ENCODE assay signal across 4 worm cellular contexts in the genomic region with DNA sequence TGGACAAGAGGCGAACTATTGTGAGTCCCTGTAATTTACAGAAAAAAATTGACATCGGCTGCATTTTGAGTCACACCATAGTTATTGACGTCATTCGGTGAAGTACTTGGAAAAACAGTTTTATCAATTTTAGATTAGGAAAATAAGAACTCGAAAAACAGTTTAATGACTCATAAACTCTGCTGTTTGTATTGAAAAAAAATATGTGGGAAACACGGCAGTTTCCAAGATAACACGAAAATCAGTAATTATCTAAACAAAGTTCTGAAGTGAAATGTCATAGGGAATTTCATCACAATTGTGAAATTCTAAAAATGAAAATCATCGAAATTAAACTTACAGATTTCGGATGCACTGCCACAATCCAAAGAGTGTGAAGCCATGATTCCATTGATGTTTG.
A peak's percentile ranks its signal among the peaks of the same experiment; 100 is the strongest.
TF ChIP-seq lines count a peak whose summit lies in the region.

No protein-coding gene starts in this region.

TF ChIP-seq in whole organism, L2 larva, 48 proteins besides CTCF, POLR2A, EP300 and RAD21:
- TF ChIP-seq fos-1 (tag; optimal IDR thresholded peaks at IDR 0.05; lab: Kevin White, UChicago), result peak; percentile 13
- no peak for TF ChIP-seq mab-5 (tag; optimal IDR thresholded peaks at IDR 0.05; lab: Kevin White, UChicago)

TF ChIP-seq in whole organism, L3 larva, 47 proteins besides CTCF, POLR2A, EP300 and RAD21:
- TF ChIP-seq pha-4 (tag; optimal IDR thresholded peaks at IDR 0.05; lab: Kevin White, UChicago) (peak; percentile 8), elt-2 (tag; optimal IDR thresholded peaks at IDR 0.05; lab: Kevin White, UChicago) (peak; percentile 51), pqm-1 (tag; optimal IDR thresholded peaks at IDR 0.05; lab: Kevin White, UChicago) (peak; percentile 21), unc-62 (GFP tag; optimal IDR thresholded peaks at IDR 0.05; lab: Kevin White, UChicago) (no peak)

TF ChIP-seq in whole organism, L4 larva, 104 proteins besides CTCF, POLR2A, EP300 and RAD21:
- TF ChIP-seq dve-1 (tag; optimal IDR thresholded peaks at IDR 0.05; lab: Kevin White, UChicago; ENCODE audit: insufficient read depth) (peak; percentile 34), nhr-76 (tag; optimal IDR thresholded peaks at IDR 0.05; lab: Kevin White, UChicago) (no peak), pqm-1 (tag; optimal IDR thresholded peaks at IDR 0.05; lab: Kevin White, UChicago) (no peak), snpc-4 (tag; optimal IDR thresholded peaks at IDR 0.05; lab: Kevin White, UChicago) (no peak), daf-16 (GFP tag; optimal IDR thresholded peaks at IDR 0.05; lab: Kevin White, UChicago) (no peak), daf-16 (tag; optimal IDR thresholded peaks at IDR 0.05; lab: Kevin White, UChicago) (peak; percentile 97), nhr-48 (tag; optimal IDR thresholded peaks at IDR 0.05; lab: Kevin White, UChicago) (no peak), hlh-11 (tag; optimal IDR thresholded peaks at IDR 0.05; lab: Kevin White, UChicago) (peak; percentile 35), aly-2 (tag; optimal IDR thresholded peaks at IDR 0.05; lab: Kevin White, UChicago) (no peak), lin-39 (tag; optimal IDR thresholded peaks at IDR 0.05; lab: Kevin White, UChicago) (no peak), nhr-10 (tag; optimal IDR thresholded peaks at IDR 0.05; lab: Kevin White, UChicago) (no peak), vab-7 (GFP tag; IDR thresholded peaks at IDR 0.05; lab: Robert Waterston, UW) (no peak), nhr-77 (tag; optimal IDR thresholded peaks at IDR 0.05; lab: Kevin White, UChicago) (peak; percentile 20), ceh-44 (GFP tag; IDR thresholded peaks at IDR 0.05; lab: Robert Waterston, UW) (no peak), ceh-32 (tag; optimal IDR thresholded peaks at IDR 0.05; lab: Kevin White, UChicago; ENCODE audit: poor library complexity) (no peak), mxl-2 (GFP tag; conservative IDR thresholded peaks at IDR 0.05; lab: Robert Waterston, UW) (no peak), mdl-1 (tag; optimal IDR thresholded peaks at IDR 0.05; lab: Kevin White, UChicago) (peak in 1 of 2 experiments; percentile 11), dmd-6 (GFP tag; IDR thresholded peaks at IDR 0.05; lab: Robert Waterston, UW) (peak; percentile 12; the same call in 1 of the 2 replicates), nhr-28 (tag; optimal IDR thresholded peaks at IDR 0.05; lab: Kevin White, UChicago) (peak; percentile 30), lir-3 (tag; optimal IDR thresholded peaks at IDR 0.05; lab: Kevin White, UChicago) (no peak), pha-4 (GFP tag; IDR thresholded peaks at IDR 0.05; lab: Robert Waterston, UW) (no peak), pha-4 (tag; optimal IDR thresholded peaks at IDR 0.05; lab: Kevin White, UChicago) (no peak)

TF ChIP-seq in whole organism, young adult, 124 proteins besides CTCF, POLR2A, EP300 and RAD21:
- no peak for TF ChIP-seq Y67H2A.10 (GFP tag; conservative IDR thresholded peaks at IDR 0.05; lab: Robert Waterston, UW)
- TF ChIP-seq repo-1 (tag; optimal IDR thresholded peaks at IDR 0.05; lab: Kevin White, UChicago), result no peak
- TF ChIP-seq cebp-1 (GFP tag; IDR thresholded peaks at IDR 0.05; lab: Robert Waterston, UW), result no peak
- peak; percentile 72 for TF ChIP-seq cebp-1 (tag; optimal IDR thresholded peaks at IDR 0.05; lab: Kevin White, UChicago)
- no peak for TF ChIP-seq dpl-1 (GFP tag; optimal IDR thresholded peaks at IDR 0.05; lab: Kevin White, UChicago)
- no peak for TF ChIP-seq lin-54 (GFP tag; optimal IDR thresholded peaks at IDR 0.05; lab: Kevin White, UChicago)
- no peak for TF ChIP-seq madf-6 (GFP tag; IDR thresholded peaks at IDR 0.05; lab: Robert Waterston, UW)
- TF ChIP-seq nfya-1 (tag; optimal IDR thresholded peaks at IDR 0.05; lab: Kevin White, UChicago; ENCODE audit: borderline replicate concordance, insufficient read depth), result no peak
- no peak for TF ChIP-seq nhr-120 (GFP tag; IDR thresholded peaks at IDR 0.05; lab: Robert Waterston, UW)
- no peak for TF ChIP-seq lsl-1 (GFP tag; optimal IDR thresholded peaks at IDR 0.05; lab: Kevin White, UChicago)
- TF ChIP-seq unc-62 (GFP tag; optimal IDR thresholded peaks at IDR 0.05; lab: Kevin White, UChicago), result peak; percentile 79
- TF ChIP-seq T07F8.4 (tag; optimal IDR thresholded peaks at IDR 0.05; lab: Kevin White, UChicago), result no peak
- no peak for TF ChIP-seq rcor-1 (GFP tag; IDR thresholded peaks at IDR 0.05; lab: Robert Waterston, UW)
- no peak for TF ChIP-seq Y53G8AR.9 (GFP tag; conservative IDR thresholded peaks at IDR 0.05; lab: Robert Waterston, UW)
- TF ChIP-seq nhr-80 (tag; optimal IDR thresholded peaks at IDR 0.05; lab: Kevin White, UChicago), result peak; percentile 35
- TF ChIP-seq D2030.7 (GFP tag; IDR thresholded peaks at IDR 0.05; lab: Robert Waterston, UW), result no peak
- no peak for TF ChIP-seq Y56A3A.18 (GFP tag; IDR thresholded peaks at IDR 0.05; lab: Robert Waterston, UW)
